Worm (Caenorhabditis elegans) whole organism, L3 larva: Measurements from ENCODE around the gene Y32B12B.1.

ENCODE experiments used
- aly-2 ChIP-seq: fragments of 150-350 bp; optimal IDR thresholded peaks from 2 replicates; lab custom pipeline; 2014; ENCODE audit warnings: missing biosample characterization, missing genetic modification characterization
- ama-1 ChIP-seq: fragments of 150-350 bp; optimal IDR thresholded peaks from 2 replicates; lab custom pipeline; 2018
- ceh-16 ChIP-seq: sonication (generic microtip); optimal IDR thresholded peaks from 2 replicates; lab custom pipeline; 2017; ENCODE audit warnings: missing biosample characterization, missing genetic modification characterization
- ceh-28 ChIP-seq: fragments of 150-350 bp; optimal IDR thresholded peaks from 2 replicates; lab custom pipeline; 2014; ENCODE audit warnings: missing biosample characterization, missing genetic modification reagents, missing genetic modification characterization
- ceh-9 ChIP-seq: sonication (generic microtip); optimal IDR thresholded peaks from 2 replicates; lab custom pipeline; 2018; ENCODE audit warnings: missing biosample characterization, missing genetic modification characterization
- daf-12 ChIP-seq: fragments of 150-350 bp; optimal IDR thresholded peaks from 2 replicates; lab custom pipeline; 2014; ENCODE audit warnings: missing biosample characterization, missing genetic modification reagents, missing genetic modification characterization
- egl-27 ChIP-seq: sonication (generic microtip); optimal IDR thresholded peaks from 4 replicates; lab custom pipeline; 2017; ENCODE audit warnings: missing biosample characterization, missing genetic modification reagents, missing genetic modification characterization
- egl-5 ChIP-seq: fragments of 150-350 bp; optimal IDR thresholded peaks from 2 replicates; lab custom pipeline; 2017; ENCODE audit warnings: missing biosample characterization, missing genetic modification reagents, missing genetic modification characterization, inconsistent platforms
- elt-3 ChIP-seq, 3 experiments: fragments of 150-350 bp in 1 of 3; sonication (generic microtip) in 2 of 3; optimal IDR thresholded peaks; 2 replicates in 2 of 3; 4 replicates in 1 of 3; lab custom pipeline; 2014 to 2017; ENCODE audit warnings: missing biosample characterization in 3 of 3, missing genetic modification characterization in 3 of 3
- eor-1 ChIP-seq, 2 experiments: fragments of 150-350 bp; optimal IDR thresholded peaks; 2 replicates each; lab custom pipeline; 2014 to 2018; ENCODE audit warnings: missing biosample characterization in 2 of 2, missing genetic modification characterization in 2 of 2
- fkh-10 ChIP-seq: sonication (generic microtip); optimal IDR thresholded peaks from 2 replicates; lab custom pipeline; 2017; ENCODE audit warnings: missing biosample characterization, missing genetic modification reagents, missing genetic modification characterization
- jun-1 ChIP-seq: fragments of 150-350 bp; optimal IDR thresholded peaks from 2 replicates; lab custom pipeline; 2014; ENCODE audit warnings: missing biosample characterization, missing genetic modification reagents, missing genetic modification characterization
- lin-15B ChIP-seq: fragments of 150-350 bp; optimal IDR thresholded peaks from 2 replicates; lab custom pipeline; 2014; ENCODE audit warnings: missing biosample characterization, missing genetic modification characterization
- lsy-12 ChIP-seq: sonication (generic microtip); optimal IDR thresholded peaks from 2 replicates; lab custom pipeline; 2016; ENCODE audit warnings: mild to moderate bottlenecking, missing genetic modification characterization, missing compliant biosample characterization
- mml-1 ChIP-seq: fragments of 150-350 bp; sonication (generic microtip); optimal IDR thresholded peaks from 3 replicates; lab custom pipeline; 2014; ENCODE audit warnings: missing biosample characterization, missing genetic modification characterization
- nhr-11 ChIP-seq: fragments of 150-350 bp; optimal IDR thresholded peaks from 2 replicates; lab custom pipeline; 2014; ENCODE audit warnings: missing biosample characterization, missing genetic modification characterization
- nhr-12 ChIP-seq: fragments of 150-350 bp; optimal IDR thresholded peaks from 2 replicates; lab custom pipeline; 2014; ENCODE audit warnings: missing biosample characterization, missing genetic modification characterization
- nhr-23 ChIP-seq: fragments of 150-350 bp; optimal IDR thresholded peaks from 2 replicates; lab custom pipeline; 2014; ENCODE audit warnings: missing biosample characterization, missing genetic modification reagents, missing genetic modification characterization
- nhr-237 ChIP-seq: fragments of 150-350 bp; optimal IDR thresholded peaks from 2 replicates; lab custom pipeline; 2014; ENCODE audit warnings: missing biosample characterization, missing genetic modification characterization
- nhr-25 ChIP-seq: sonication (generic microtip); optimal IDR thresholded peaks from 2 replicates; lab custom pipeline; 2017; ENCODE audit warnings: missing biosample characterization, missing genetic modification characterization
- nhr-28 ChIP-seq: fragments of 150-350 bp; optimal IDR thresholded peaks from 2 replicates; lab custom pipeline; 2014; ENCODE audit warnings: missing biosample characterization, missing genetic modification characterization
- nhr-43 ChIP-seq: sonication (generic microtip); optimal IDR thresholded peaks from 2 replicates; lab custom pipeline; 2016; ENCODE audit warnings: mild to moderate bottlenecking, missing genetic modification characterization, missing compliant biosample characterization; ENCODE audit not compliant: poor library complexity, severe bottlenecking
- nhr-67 ChIP-seq: fragments of 150-350 bp; optimal IDR thresholded peaks from 2 replicates; lab custom pipeline; 2014; ENCODE audit warnings: missing biosample characterization, missing genetic modification characterization
- nhr-76 ChIP-seq: fragments of 150-350 bp; sonication (generic microtip); optimal IDR thresholded peaks from 5 replicates; lab custom pipeline; 2014; ENCODE audit warnings: missing biosample characterization, missing genetic modification characterization
- nhr-77 ChIP-seq: fragments of 150-350 bp; optimal IDR thresholded peaks from 2 replicates; lab custom pipeline; 2014; ENCODE audit warnings: missing biosample characterization, missing genetic modification characterization
- pha-4 ChIP-seq: fragments of 150-350 bp; optimal IDR thresholded peaks from 2 replicates; lab custom pipeline; 2014; ENCODE audit warnings: missing biosample characterization, missing genetic modification reagents, missing genetic modification characterization
- sea-2 ChIP-seq: fragments of 150-350 bp; sonication (generic microtip); optimal IDR thresholded peaks from 4 replicates; lab custom pipeline; 2014; ENCODE audit warnings: missing biosample characterization, missing genetic modification reagents, missing genetic modification characterization
- skn-1 ChIP-seq: fragments of 150-350 bp; optimal IDR thresholded peaks from 2 replicates; lab custom pipeline; 2014; ENCODE audit warnings: missing biosample characterization, missing genetic modification characterization
- snpc-4 ChIP-seq: fragments of 150-350 bp; optimal IDR thresholded peaks from 2 replicates; lab custom pipeline; 2014; ENCODE audit warnings: missing biosample characterization, missing genetic modification characterization
- tbx-2 ChIP-seq: sonication (generic microtip); optimal IDR thresholded peaks from 2 replicates; lab custom pipeline; 2016; ENCODE audit warnings: mild to moderate bottlenecking, missing genetic modification characterization, missing compliant biosample characterization
- unc-39 ChIP-seq: sonication (generic microtip); optimal IDR thresholded peaks from 4 replicates; lab custom pipeline; 2017; ENCODE audit warnings: missing biosample characterization, missing genetic modification characterization
- unc-62 ChIP-seq: fragments of 150-350 bp; sonication (generic microtip); optimal IDR thresholded peaks from 4 replicates; lab custom pipeline; 2014; ENCODE audit warnings: missing biosample characterization, missing genetic modification reagents, missing genetic modification characterization
- ztf-11 ChIP-seq: fragments of 150-350 bp; optimal IDR thresholded peaks from 2 replicates; lab custom pipeline; 2014; ENCODE audit warnings: missing biosample characterization, missing genetic modification characterization

Gene Y32B12B.1

DNA sequence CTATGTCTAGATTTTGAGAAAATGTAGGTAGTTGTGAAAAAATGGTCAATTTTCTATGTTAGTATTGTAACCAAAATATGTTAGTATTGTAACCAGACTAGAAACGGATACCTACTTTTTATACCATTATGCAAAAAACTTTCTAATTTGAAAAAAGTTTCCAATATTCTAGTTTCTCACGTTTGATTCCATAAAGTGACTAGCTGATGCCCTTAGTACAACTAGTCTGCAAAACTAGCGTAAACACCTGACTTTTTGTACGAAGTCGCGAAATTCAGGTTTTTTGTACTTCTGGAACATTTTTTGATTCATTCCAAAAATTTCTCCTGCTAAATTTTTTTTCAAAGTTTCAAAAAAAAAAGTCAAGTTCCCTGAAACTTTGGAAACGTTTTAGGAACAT is 31.3 kb downstream of the Y32B12B.1 start:
- TF ChIP-seq lin-15B (tag; lab: Kevin White, UChicago), result no peak
- no peak for TF ChIP-seq fkh-10
- TF ChIP-seq egl-5 (tag; lab: Kevin White, UChicago), result no peak
- TF ChIP-seq nhr-67, result no peak
- no peak for TF ChIP-seq nhr-11 (tag; lab: Kevin White, UChicago)
- TF ChIP-seq ceh-16 (tag; lab: Kevin White, UChicago), result no peak
- no peak for TF ChIP-seq nhr-12 (tag; lab: Kevin White, UChicago)
- no peak for TF ChIP-seq nhr-76 (tag; lab: Kevin White, UChicago)
- no peak for TF ChIP-seq nhr-28 (tag; lab: Kevin White, UChicago)
- no peak for TF ChIP-seq tbx-2
- TF ChIP-seq aly-2 (tag; lab: Kevin White, UChicago), result no peak
- TF ChIP-seq unc-39 (tag; lab: Kevin White, UChicago), result no peak

DNA sequence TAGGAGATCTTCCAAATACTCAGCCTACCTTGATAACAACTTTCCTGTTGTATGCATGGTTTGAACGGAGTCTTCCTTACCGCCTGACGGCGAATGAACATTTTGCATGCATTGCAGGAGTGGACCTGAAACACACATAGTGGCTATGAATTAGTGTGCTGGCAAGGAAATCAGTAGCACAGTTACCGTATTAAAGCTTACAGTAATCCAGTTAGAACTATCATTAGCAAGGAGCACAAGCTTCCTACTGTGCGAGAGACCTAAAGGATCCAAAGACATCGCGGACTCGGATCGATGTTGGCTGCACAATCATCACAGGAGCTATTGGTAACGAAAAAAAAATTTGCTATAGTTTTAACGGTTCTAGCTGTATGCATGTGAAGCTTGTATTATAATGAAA is 33.9 kb downstream of the Y32B12B.1 start, which contains the start of gene nhr-233:
nhr-233 (minus strand) TSS at position 101 of the 400 bp plus-strand sequence.
- TF ChIP-seq lsy-12 (no peak), unc-62 (no peak), eor-1 (tag; optimal IDR thresholded peaks at IDR 0.05; lab: Kevin White, UChicago) (no peak), ceh-28 (tag; lab: Kevin White, UChicago) (no peak), pha-4 (tag; lab: Kevin White, UChicago) (no peak), nhr-67 (no peak), jun-1 (tag; lab: Kevin White, UChicago) (no peak), daf-12 (tag; lab: Kevin White, UChicago) (no peak)

DNA sequence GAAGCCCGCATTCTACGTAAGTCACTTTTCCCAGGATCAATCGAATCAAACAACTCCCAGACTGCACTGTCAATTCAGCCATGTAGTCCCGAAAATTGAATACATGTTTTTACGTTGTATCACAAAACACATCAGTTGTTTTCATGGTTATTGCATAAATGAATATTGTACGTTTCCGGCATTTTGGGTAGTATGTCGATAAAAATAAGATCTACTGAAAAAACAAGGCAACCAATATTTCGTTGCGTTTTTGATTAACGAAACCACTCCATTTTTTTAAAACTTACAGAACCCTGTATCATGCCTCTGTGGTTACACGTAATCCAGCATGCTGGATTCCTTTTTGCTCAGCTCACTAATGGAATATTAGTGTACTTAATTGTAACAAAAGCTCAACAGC is 36.4 kb downstream of the Y32B12B.1 start, which contains the start of gene str-149:
str-149 (plus strand) TSS at position 301 of the 400 bp plus-strand sequence.
- no peak for TF ChIP-seq skn-1 (tag; lab: Kevin White, UChicago)
- no peak for TF ChIP-seq tbx-2
- no peak for TF ChIP-seq mml-1 (tag; lab: Kevin White, UChicago)
- no peak for TF ChIP-seq eor-1 (tag; optimal IDR thresholded peaks at IDR 0.05; lab: Kevin White, UChicago)
- TF ChIP-seq ztf-11 (tag; lab: Kevin White, UChicago), result no peak
- no peak for TF ChIP-seq elt-3 (tag; optimal IDR thresholded peaks at IDR 0.05; lab: Kevin White, UChicago)
- no peak for TF ChIP-seq daf-12 (tag; lab: Kevin White, UChicago)
- TF ChIP-seq lin-15B (tag; lab: Kevin White, UChicago), result no peak
- no peak for TF ChIP-seq unc-39 (tag; lab: Kevin White, UChicago)
- TF ChIP-seq ceh-28 (tag; lab: Kevin White, UChicago), result no peak
- no peak for TF ChIP-seq nhr-28 (tag; lab: Kevin White, UChicago)

DNA sequence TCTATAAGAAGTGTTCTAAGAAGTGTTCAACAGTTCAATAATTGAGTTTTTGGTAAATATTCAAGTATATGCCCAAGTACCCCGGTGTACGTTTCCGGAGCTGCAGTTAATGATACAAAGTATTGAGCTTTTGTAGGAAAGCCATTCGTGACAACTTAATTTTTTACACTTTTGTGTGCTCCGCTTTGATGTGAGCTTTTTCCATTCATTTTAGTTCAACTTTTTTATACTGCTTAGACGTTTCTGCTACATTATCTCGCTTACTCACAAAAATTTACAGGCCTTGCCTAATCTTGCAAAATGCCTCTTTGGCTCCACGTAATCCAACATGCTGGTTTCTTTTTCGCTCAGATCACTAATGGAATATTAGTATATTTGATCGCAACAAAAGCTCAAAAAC is 39.1 kb downstream of the Y32B12B.1 start, which contains the start of gene str-151:
str-151 (plus strand) TSS at position 301 of the 400 bp plus-strand sequence.
- no peak for TF ChIP-seq nhr-11 (tag; lab: Kevin White, UChicago)
- no peak for TF ChIP-seq sea-2 (GFP tag; lab: Kevin White, UChicago)
- no peak for TF ChIP-seq skn-1 (tag; lab: Kevin White, UChicago)
- TF ChIP-seq lsy-12, result no peak
- TF ChIP-seq unc-39 (tag; lab: Kevin White, UChicago), result no peak
- TF ChIP-seq nhr-43 (tag; lab: Kevin White, UChicago), result no peak
- TF ChIP-seq ceh-9, result no peak
- no peak for TF ChIP-seq nhr-77 (tag; lab: Kevin White, UChicago)
- TF ChIP-seq nhr-23 (tag; lab: Kevin White, UChicago), result no peak
- TF ChIP-seq pha-4 (tag; lab: Kevin White, UChicago), result no peak
- no peak for TF ChIP-seq snpc-4 (tag; lab: Kevin White, UChicago)
- no peak for TF ChIP-seq nhr-25 (tag; lab: Kevin White, UChicago)
- no peak for TF ChIP-seq fkh-10
- TF ChIP-seq unc-62, result no peak
- TF ChIP-seq jun-1 (tag; lab: Kevin White, UChicago), result no peak

DNA sequence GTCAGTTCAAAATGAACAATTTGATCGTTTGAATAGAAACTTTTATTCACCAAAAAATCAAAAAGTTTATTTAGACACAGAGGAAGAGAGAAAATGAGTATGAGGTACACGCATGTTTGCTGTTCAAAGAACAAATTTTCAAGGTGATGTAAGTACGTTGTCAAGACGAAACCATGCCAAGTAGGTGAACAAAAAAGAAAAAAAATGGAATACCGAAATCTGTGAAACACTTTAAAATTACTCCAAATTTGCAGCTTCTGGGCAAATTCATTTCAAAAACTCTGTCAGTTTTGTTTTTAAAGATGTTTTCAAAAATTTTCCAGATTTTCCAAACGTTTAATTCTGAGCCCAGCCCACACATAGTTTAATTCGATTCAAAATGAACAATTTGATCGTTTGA is 43.6 kb downstream of the Y32B12B.1 start, which contains the start of gene nhr-271:
nhr-271 (minus strand) TSS at position 101 of the 400 bp plus-strand sequence.
- TF ChIP-seq ama-1 (lab: Kevin White, UChicago) (no peak), egl-27 (tag; lab: Kevin White, UChicago) (no peak), ceh-9 (no peak), sea-2 (GFP tag; lab: Kevin White, UChicago) (no peak), nhr-237 (tag; lab: Kevin White, UChicago) (no peak)
